Fruit fly (Drosophila melanogaster): Measurements from ENCODE around the gene CG3091.

CG3091 gene

DNA sequence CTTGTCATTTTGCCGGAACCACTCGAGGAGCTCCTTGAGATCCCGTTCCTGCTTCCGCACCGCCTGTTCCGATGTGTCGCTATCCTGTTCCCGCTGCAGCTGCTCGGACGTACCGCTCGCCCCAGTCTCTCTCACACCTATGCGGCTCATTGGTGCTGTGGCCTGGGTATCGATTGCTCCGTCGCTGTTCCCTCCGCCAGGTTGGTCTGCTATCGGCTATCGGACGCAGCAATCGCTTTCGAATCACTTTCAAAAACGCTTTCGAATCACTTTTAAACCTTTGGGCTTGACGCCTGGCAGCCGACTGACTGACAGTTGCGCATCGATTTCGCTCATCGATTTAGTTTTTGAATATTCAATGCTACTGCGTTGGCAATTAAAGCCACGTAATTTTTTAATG lies 2.3 kb downstream of the CG3091 start, which contains the start of gene CG3191:
TSS of gene CG3191 (minus strand) at position 306 of the 400 bp plus-strand sequence.
- TF ChIP-seq noc (tag; optimal IDR thresholded peaks at IDR 0.05) = no peak

DNA sequence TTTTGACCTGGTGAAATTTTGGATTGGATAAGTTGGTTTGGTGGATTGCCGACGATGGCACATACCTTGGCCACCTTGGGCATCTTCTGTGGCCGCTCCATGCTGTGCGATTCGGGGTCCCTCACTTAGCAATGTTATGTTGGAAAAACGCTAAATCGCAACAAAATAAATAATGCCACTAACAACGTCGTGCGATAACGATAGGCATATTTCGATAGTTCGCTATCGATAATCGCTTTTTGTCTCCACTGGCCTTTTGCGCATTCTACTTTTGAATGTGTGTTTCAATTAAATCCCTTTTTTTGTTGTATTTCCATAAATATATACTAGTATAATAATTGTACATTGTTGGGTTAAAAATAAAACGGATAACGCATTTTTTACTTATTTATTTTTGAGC lies 4.2 kb downstream of the CG3091 start, which contains the start of gene crn:
TSS of gene crn (minus strand) at position 221 of the 400 bp plus-strand sequence.
- TF ChIP-seq noc (tag; optimal IDR thresholded peaks at IDR 0.05) = no peak

- TF ChIP-seq noc (tag; optimal IDR thresholded peaks at IDR 0.05) = no peak
Observed at dm6 chrX:2245931-2246330, 8.1 kb downstream of the CG3091 start, which contains the start of gene Or2a. Or2a (plus strand) TSS chrX:2246231.

DNA sequence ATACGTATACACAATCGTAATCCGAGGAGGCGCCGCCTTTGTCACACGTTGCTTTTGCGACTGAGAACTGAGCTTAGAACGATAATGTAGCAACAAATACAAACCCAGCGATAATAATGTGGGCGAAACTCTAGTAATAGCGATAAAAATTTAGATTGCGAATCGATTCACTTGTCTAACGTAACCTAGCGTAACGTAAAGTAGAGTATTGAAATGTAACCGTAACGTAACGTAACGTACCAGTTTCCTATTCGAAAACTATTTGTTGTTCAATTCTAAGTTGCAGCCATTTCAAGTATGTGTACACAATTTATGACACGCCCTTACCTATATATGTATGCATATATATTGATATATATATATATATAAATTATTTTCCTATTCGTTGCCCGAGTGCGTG lies 9.2 kb downstream of the CG3091 start:
- no peak for TF ChIP-seq noc (tag; optimal IDR thresholded peaks at IDR 0.05)

DNA sequence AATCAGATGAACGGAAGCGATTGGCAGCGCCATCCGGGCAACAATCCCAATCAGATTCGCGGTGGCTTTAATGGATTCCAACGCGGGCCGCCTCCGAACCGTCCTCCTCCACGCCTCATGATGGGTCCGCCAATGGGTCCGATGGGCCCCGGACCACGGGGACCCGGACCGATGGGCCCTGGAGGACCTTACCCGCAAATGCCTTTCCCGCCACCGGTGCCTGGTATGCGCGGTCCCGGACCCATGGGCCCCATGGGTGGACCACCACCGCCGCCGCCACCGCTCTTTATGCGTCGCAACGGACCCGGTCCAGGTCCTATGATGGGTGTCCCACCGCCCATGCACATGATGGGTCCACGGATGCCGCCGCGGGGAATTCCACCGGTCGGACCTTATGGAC lies 11.1 kb downstream of the CG3091 start:
- no peak for TF ChIP-seq noc (tag; optimal IDR thresholded peaks at IDR 0.05)

dm6 chrX:2241842-2242241 lies 12.2 kb downstream of the CG3091 start, which contains the start of gene kz:
kz (minus strand) TSS chrX:2242035.
- TF ChIP-seq noc (tag; optimal IDR thresholded peaks at IDR 0.05) = no peak

dm6 chrX:2225138-2225537 lies 28.9 kb downstream of the CG3091 start, which contains the start of gene pcx:
pcx (plus strand) TSS chrX:2225296.
- TF ChIP-seq noc (tag; optimal IDR thresholded peaks at IDR 0.05) = no peak

DNA sequence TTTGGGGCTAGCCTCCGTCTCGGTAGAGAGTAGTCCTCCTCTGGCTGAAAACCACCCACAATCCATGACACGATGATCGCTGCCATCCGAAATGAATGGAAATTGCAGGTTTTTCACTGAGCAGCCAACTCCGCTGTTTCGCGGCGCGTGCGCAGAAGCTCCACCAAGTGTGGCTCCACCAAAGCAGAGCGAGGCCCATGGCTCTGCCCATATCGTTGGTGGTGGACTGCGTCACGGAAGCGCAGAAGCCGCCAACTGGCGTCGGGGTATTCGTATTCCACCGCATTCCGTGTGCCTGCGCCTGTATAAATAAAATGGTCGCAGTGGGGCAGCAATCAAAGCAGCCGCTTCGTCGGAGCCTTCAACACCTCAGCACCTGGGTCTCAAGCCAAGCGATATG lies 30.5 kb downstream of the CG3091 start, which contains the start of gene CG14052:
TSS of gene CG14052 (plus strand) at position 301 of the 400 bp plus-strand sequence.
- TF ChIP-seq noc (tag; optimal IDR thresholded peaks at IDR 0.05) = no peak

dm6 chrX:2222181-2222790 lies 31.7 kb downstream of the CG3091 start, which contains the start of gene Vinc:
Vinc (minus strand) TSS chrX:2222567.
- TF ChIP-seq noc (tag; optimal IDR thresholded peaks at IDR 0.05) = peak; percentile 67

DNA sequence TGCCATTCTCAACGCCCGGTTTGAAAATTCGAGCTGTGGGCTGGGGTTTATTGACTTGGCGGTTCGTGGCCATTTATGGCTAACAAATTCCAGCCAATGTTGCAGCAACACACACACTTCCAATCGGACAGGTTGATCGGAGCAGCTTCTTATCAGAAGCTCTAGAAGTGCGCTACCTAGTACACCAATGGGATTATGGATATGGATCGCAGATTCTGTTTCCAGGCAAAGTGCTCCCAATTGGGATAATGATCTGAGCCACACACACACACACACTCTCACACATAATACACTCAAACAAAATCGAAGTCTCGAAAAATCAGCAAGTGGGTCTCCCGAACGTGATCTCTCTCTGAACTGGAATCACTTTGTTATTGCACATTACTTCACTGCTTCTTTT lies 32.4 kb downstream of the CG3091 start:
- TF ChIP-seq noc (tag; optimal IDR thresholded peaks at IDR 0.05) = no peak

DNA sequence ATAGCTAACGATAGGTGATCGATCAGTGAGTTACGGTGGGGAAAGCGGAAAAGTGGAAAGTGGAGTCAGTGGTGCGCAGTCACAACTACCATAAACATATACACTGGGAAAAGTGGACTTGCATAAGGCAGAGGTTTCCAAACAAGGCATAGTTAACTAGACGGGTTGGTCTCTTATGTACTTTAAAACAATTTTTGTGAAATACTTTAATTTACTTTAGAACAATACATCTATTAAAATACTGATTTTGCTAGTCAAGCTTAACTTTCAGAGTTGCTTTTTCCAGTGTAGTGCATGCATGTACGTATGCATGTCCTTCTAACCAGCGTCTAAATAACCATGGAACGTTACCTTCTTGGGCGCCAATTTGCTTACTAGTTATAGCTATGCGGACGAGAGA lies 34.1 kb downstream of the CG3091 start:
- no peak for TF ChIP-seq noc (tag; optimal IDR thresholded peaks at IDR 0.05)

DNA sequence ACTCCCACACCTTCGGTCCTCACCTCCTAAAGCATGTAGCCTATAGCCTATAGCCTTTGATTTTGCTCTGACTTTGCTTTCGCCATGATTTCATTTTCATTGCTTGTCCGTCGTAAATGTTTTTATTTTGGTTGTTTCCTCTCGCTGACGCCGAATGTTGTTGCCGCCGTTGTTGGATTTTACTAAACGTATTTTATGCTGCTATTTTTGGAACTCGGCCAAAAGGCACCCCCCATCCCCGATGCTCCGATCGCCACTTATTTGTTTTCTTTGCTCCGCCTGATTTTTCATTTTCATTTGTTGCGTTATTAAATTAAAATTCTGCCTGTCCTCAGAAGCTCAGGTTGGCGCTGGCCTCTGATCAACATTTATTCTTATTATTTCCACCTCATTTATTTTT lies 34.8 kb downstream of the CG3091 start:
- TF ChIP-seq noc (tag; optimal IDR thresholded peaks at IDR 0.05) = no peak

DNA sequence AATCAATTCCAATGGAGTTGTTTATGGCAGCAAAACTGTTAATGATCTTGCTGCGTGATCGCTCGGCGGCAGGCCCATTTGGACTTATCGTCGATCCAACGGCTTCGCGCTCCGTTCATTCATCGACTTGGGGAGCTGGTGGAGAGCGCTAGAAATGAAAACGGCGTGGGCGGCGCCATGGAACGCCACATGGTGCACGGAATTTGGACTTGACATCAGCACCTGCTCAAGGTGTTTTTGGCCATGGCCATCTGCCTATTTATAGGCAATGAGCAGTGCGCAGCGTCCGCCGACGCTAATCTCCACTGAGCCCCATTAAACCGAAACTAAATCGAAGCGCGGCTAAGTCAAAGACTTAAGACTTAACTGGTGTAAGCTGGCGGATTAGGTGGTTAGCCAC lies 35.5 kb downstream of the CG3091 start:
- no peak for TF ChIP-seq noc (tag; optimal IDR thresholded peaks at IDR 0.05)

DNA sequence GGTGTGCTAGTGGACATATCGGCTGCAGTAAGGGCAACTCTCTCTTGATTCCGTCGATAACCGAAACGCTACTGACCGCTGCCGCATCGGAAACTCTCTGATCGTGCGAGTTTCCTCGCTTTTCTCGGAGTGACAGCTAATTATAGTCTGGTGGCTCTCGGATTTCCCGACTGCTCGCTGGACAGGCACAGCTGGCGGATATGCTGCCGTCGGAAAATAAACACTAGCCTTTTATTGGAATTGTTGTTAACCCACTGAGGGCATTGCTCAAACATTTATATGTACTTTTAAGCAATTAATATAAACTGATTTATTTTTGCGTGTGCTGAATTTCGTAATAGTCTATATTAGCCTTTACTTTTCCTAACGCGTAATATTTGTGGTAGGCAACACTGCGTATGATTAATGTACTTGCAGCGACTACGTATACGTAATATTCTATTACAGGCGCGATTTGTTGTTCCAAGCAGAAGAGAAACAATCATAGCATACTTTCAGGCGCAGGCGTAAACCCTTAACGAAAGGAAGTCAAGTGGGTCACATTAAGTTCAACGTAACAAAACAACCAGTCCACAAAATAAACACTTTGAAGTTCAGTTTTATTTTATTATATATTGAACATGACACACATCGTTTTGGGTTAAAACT lies 40.1 kb downstream of the CG3091 start, which contains the start of gene SmydA-8:
TSS of gene SmydA-8 (minus strand) at position 51 of the 648 bp plus-strand sequence.
- TF ChIP-seq noc (tag; optimal IDR thresholded peaks at IDR 0.05) = no peak

dm6 chrX:2212327-2212820 lies 41.6 kb downstream of the CG3091 start:
- TF ChIP-seq noc (tag; optimal IDR thresholded peaks at IDR 0.05) = no peak

DNA sequence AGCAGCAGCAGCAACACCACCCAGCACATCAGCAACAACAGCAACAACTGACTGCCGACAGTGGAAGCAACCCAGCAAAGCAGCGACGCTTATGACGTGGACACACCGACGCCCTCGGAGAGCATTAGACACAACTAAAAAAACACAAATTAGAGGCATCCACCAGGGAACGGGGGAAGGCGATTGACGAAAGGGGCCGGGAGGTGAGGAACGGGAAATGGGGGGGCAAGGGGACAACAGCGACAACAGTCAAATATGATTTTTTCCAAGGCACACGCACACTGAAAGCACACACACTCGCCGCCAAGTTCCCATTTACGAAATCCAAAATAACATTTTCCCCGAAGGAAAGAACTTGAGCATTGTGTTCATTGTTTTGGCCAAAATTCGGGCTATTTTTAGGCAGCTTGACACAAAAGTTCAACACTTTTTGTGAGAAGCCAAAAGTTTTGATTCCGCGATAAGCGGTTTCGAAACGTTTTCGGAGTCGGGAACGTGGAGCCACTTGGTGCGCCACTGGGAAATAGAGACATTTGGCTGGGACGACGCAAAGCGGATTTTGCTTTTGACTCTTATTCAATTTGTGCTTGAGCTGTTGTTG lies 45.3 kb downstream of the CG3091 start:
- no peak for TF ChIP-seq noc (tag; optimal IDR thresholded peaks at IDR 0.05)

Measured in whole organism, larva.